Worm (Caenorhabditis elegans) whole organism, L1 larva: ENCODE data around the gene fip-2.

Experiments
- nhr-76 ChIP-seq: sonication (generic microtip); optimal IDR thresholded peaks from 2 replicates; lab custom pipeline; 2017; ENCODE audit warnings: missing biosample characterization, missing genetic modification characterization
- pag-3 ChIP-seq: sonication (generic microtip); optimal IDR thresholded peaks from 2 replicates; lab custom pipeline; 2017; ENCODE audit warnings: missing genetic modification characterization, mild to moderate bottlenecking, missing compliant biosample characterization, antibody characterized with exemption, borderline replicate concordance; ENCODE audit not compliant: insufficient read depth

DNA sequence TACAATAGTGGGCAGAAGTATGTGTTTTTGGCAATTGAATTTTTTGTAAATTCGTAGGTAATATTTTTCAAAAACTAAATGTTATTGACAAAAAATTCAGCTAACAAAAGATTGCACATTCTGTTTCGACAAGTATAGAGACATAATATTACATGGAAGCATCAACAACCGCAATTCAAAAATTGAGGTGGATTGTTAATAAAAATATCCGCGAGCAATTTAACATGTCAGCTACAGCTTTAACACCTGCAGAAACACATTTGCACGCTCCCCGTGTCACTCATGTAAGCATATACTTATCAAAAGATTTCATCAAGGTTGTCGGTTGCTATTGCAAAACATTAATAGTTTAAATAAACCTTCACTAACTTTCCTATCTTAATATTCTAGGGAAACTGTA is 32.1 kb upstream of the fip-2 start, which contains the start of gene srsx-34:
- TF ChIP-seq pag-3 (no peak), nhr-76 (tag; lab: Kevin White, UChicago) (no peak)
